Fruit fly (Drosophila melanogaster) whole organism, embryonic: ENCODE data around the gene Vha16-3.

ENCODE experiments used
- ATbp ChIP-seq: fragments of 200-800 bp; sonication (Bioruptor generic); optimal IDR thresholded peaks from 2 replicates; lab custom pipeline; 2017; ENCODE audit warnings: missing biosample characterization, mild to moderate bottlenecking, missing genetic modification characterization, missing genetic modification reagents
- Asciz ChIP-seq: fragments of 200-800 bp; sonication (Bioruptor generic); optimal IDR thresholded peaks from 2 replicates; lab custom pipeline; 2017; ENCODE audit warnings: missing biosample characterization, mild to moderate bottlenecking, missing genetic modification characterization, missing genetic modification reagents
- Atf6 ChIP-seq: fragments of 200-800 bp; sonication (Bioruptor generic); IDR thresholded peaks from 2 replicates; pipeline ENCODE4 v1.3.6; 2022; ENCODE audit warnings: missing biosample characterization, missing genetic modification characterization
- BEAF-32 ChIP-seq: fragments of 200-800 bp; sonication (Bioruptor generic); optimal IDR thresholded peaks from 3 replicates; lab custom pipeline; 2017; ENCODE audit warnings: missing biosample characterization, missing genetic modification characterization, mild to moderate bottlenecking, moderate library complexity, missing genetic modification reagents
- Blimp-1 ChIP-seq: fragments of 200-800 bp; sonication (Bioruptor generic); optimal IDR thresholded peaks from 3 replicates; lab custom pipeline; 2018; ENCODE audit warnings: missing biosample characterization, missing genetic modification characterization, mild to moderate bottlenecking, moderate library complexity, missing genetic modification reagents
- C15 ChIP-seq: fragments of 200-800 bp; sonication (Bioruptor generic); IDR thresholded peaks from 3 replicates; pipeline ENCODE4 v1.3.6; 2022; ENCODE audit warnings: missing biosample characterization, missing genetic modification characterization
- CG12744 ChIP-seq: fragments of 200-800 bp; sonication (Bioruptor generic); optimal IDR thresholded peaks from 2 replicates; lab custom pipeline; 2016; ENCODE audit warnings: missing biosample characterization, missing genetic modification characterization
- CG13424 ChIP-seq: fragments of 200-800 bp; sonication (Bioruptor generic); optimal IDR thresholded peaks from 2 replicates; lab custom pipeline; 2019; ENCODE audit warnings: missing biosample characterization, mild to moderate bottlenecking, missing genetic modification characterization, moderate library complexity
- CG14050 ChIP-seq: fragments of 200-800 bp; sonication (Bioruptor generic); IDR thresholded peaks from 3 replicates; pipeline ENCODE4 v1.3.6; 2022; ENCODE audit warnings: missing biosample characterization, missing genetic modification characterization
- CG15514 ChIP-seq: fragments of 200-800 bp; sonication (Bioruptor generic); optimal IDR thresholded peaks from 3 replicates; lab custom pipeline; 2017; ENCODE audit warnings: missing biosample characterization, missing genetic modification characterization, mild to moderate bottlenecking, moderate library complexity, missing genetic modification reagents
- CG1603 ChIP-seq: fragments of 200-800 bp; sonication (Bioruptor generic); optimal IDR thresholded peaks from 2 replicates; lab custom pipeline; 2019; ENCODE audit warnings: missing biosample characterization, mild to moderate bottlenecking, missing genetic modification characterization, moderate library complexity
- CG17361 ChIP-seq: fragments of 200-800 bp; sonication (Bioruptor generic); IDR thresholded peaks from 3 replicates; pipeline ENCODE4 v1.3.6; 2022; ENCODE audit warnings: missing biosample characterization, missing genetic modification characterization
- CG17385 ChIP-seq: fragments of 200-800 bp; sonication (Bioruptor generic); optimal IDR thresholded peaks from 3 replicates; lab custom pipeline; 2018; ENCODE audit warnings: missing biosample characterization, mild to moderate bottlenecking, missing genetic modification characterization
- CG31365 ChIP-seq: fragments of 200-800 bp; sonication (Bioruptor generic); optimal IDR thresholded peaks from 2 replicates; lab custom pipeline; 2018; ENCODE audit warnings: missing biosample characterization, mild to moderate bottlenecking, missing genetic modification characterization
- CG32772 ChIP-seq: fragments of 200-800 bp; sonication (Bioruptor generic); IDR thresholded peaks from 2 replicates; pipeline ENCODE4 v1.3.6; 2022; ENCODE audit warnings: missing biosample characterization, missing genetic modification characterization
- CG5953 ChIP-seq: fragments of 200-800 bp; sonication (Bioruptor generic); IDR thresholded peaks from 2 replicates; pipeline ENCODE4 v1.3.6; 2022; ENCODE audit warnings: missing biosample characterization, missing genetic modification characterization
- CG7745 ChIP-seq: fragments of 200-800 bp; sonication (Bioruptor generic); optimal IDR thresholded peaks from 2 replicates; lab custom pipeline; 2018; ENCODE audit warnings: missing biosample characterization, mild to moderate bottlenecking, missing genetic modification characterization, moderate library complexity
- CG7786 ChIP-seq: fragments of 200-800 bp; sonication (Bioruptor generic); optimal IDR thresholded peaks from 2 replicates; lab custom pipeline; 2016; ENCODE audit warnings: missing biosample characterization, missing genetic modification characterization
- CG7839 ChIP-seq: fragments of 200-800 bp; sonication (Bioruptor generic); optimal IDR thresholded peaks from 3 replicates; lab custom pipeline; 2018; ENCODE audit warnings: missing biosample characterization, mild to moderate bottlenecking, missing genetic modification characterization, moderate library complexity
- CG7987 ChIP-seq: fragments of 200-800 bp; sonication (Bioruptor generic); optimal IDR thresholded peaks from 2 replicates; lab custom pipeline; 2018; ENCODE audit warnings: missing biosample characterization, mild to moderate bottlenecking, missing genetic modification characterization, moderate library complexity
- CG8388 ChIP-seq: fragments of 200-800 bp; sonication (Bioruptor generic); optimal IDR thresholded peaks from 2 replicates; lab custom pipeline; 2019; ENCODE audit warnings: missing biosample characterization, mild to moderate bottlenecking, missing genetic modification characterization, moderate library complexity
- CHES-1-like ChIP-seq: fragments of 200-800 bp; sonication (Bioruptor generic); optimal IDR thresholded peaks from 2 replicates; lab custom pipeline; 2016; ENCODE audit warnings: missing biosample characterization, missing genetic modification characterization
- Dbx ChIP-seq: fragments of 200-800 bp; sonication (Bioruptor generic); IDR thresholded peaks from 3 replicates; pipeline ENCODE4 v1.3.6; 2022; ENCODE audit warnings: missing biosample characterization, missing genetic modification characterization
- Dip2 ChIP-seq: fragments of 200-800 bp; sonication (Bioruptor generic); IDR thresholded peaks from 2 replicates; pipeline ENCODE4 v1.3.6; 2022; ENCODE audit warnings: missing biosample characterization, missing genetic modification characterization
- Drgx ChIP-seq: fragments of 200-800 bp; sonication (Bioruptor generic); IDR thresholded peaks from 2 replicates; pipeline ENCODE4 v1.3.6; 2022; ENCODE audit warnings: missing biosample characterization, missing genetic modification characterization
- E2f1 ChIP-seq: fragments of 200-800 bp; sonication (Bioruptor generic); IDR thresholded peaks from 2 replicates; pipeline ENCODE4 v1.3.6; 2022; ENCODE audit warnings: missing biosample characterization, missing genetic modification characterization
- H15 ChIP-seq: fragments of 200-800 bp; sonication (Bioruptor generic); IDR thresholded peaks from 3 replicates; pipeline ENCODE4 v1.3.6; 2022; ENCODE audit warnings: missing biosample characterization, missing genetic modification characterization
- HLHmδ ChIP-seq: fragments of 200-800 bp; sonication (Bioruptor generic); optimal IDR thresholded peaks from 2 replicates; lab custom pipeline; 2018; ENCODE audit warnings: missing biosample characterization, mild to moderate bottlenecking, missing genetic modification characterization, moderate library complexity
- Hr78 ChIP-seq, 2 experiments: fragments of 200-800 bp in 1 of 2; fragments of >200 bp in 1 of 2; sonication (Bioruptor generic) in 1 of 2; optimal IDR thresholded peaks; 2 replicates each; lab custom pipeline; 2017 to 2019; ENCODE audit warnings: missing biosample characterization in 2 of 2, missing genetic modification characterization in 2 of 2, mild to moderate bottlenecking in 1 of 2, moderate library complexity in 1 of 2
- Max ChIP-seq: fragments of 200-800 bp; sonication (Bioruptor generic); optimal IDR thresholded peaks from 2 replicates; lab custom pipeline; 2016; ENCODE audit warnings: missing biosample characterization, mild to moderate bottlenecking, missing genetic modification characterization
- Med ChIP-seq: fragments of 200-800 bp; sonication (Bioruptor generic); peaks from one replicate; lab custom pipeline; 2016; ENCODE audit warnings: missing biosample characterization, missing genetic modification characterization, mild to moderate bottlenecking, inconsistent platforms, moderate library complexity
- Neu2 ChIP-seq: fragments of 200-800 bp; sonication (Bioruptor generic); optimal IDR thresholded peaks from 3 replicates; lab custom pipeline; 2016; ENCODE audit warnings: missing biosample characterization, missing genetic modification characterization, borderline replicate concordance
- Sin3A ChIP-seq: fragments of >200 bp; optimal IDR thresholded peaks from 2 replicates; lab custom pipeline; 2018
- Tbp ChIP-seq: fragments of >200 bp; optimal IDR thresholded peaks from 2 replicates; lab custom pipeline; 2018; ENCODE audit warnings: missing biosample characterization, missing genetic modification characterization
- Xbp1 ChIP-seq: fragments of 200-800 bp; sonication (Bioruptor generic); optimal IDR thresholded peaks from 3 replicates; lab custom pipeline; 2016; ENCODE audit warnings: missing biosample characterization, mild to moderate bottlenecking, missing genetic modification characterization
- ato ChIP-seq: fragments of 200-800 bp; sonication (Bioruptor generic); IDR thresholded peaks from 2 replicates; pipeline ENCODE4 v1.3.6; 2022; ENCODE audit warnings: missing biosample characterization, missing genetic modification characterization; ENCODE audit not compliant: partially characterized antibody
- cad ChIP-seq: fragments of >200 bp; optimal IDR thresholded peaks from 2 replicates; lab custom pipeline; 2017; ENCODE audit warnings: missing biosample characterization, missing genetic modification characterization
- eyg ChIP-seq: fragments of 200-800 bp; sonication (Bioruptor generic); optimal IDR thresholded peaks from 3 replicates; lab custom pipeline; 2016; ENCODE audit warnings: missing biosample characterization, missing genetic modification characterization
- gsb ChIP-seq: fragments of 200-800 bp; sonication (Bioruptor generic); IDR thresholded peaks from 2 replicates; pipeline ENCODE4 v1.3.6; 2022; ENCODE audit warnings: missing biosample characterization, missing genetic modification characterization
- hkb ChIP-seq, 2 experiments: fragments of 200-800 bp in 1 of 2; fragments of >200 bp in 1 of 2; sonication (Bioruptor generic) in 1 of 2; IDR thresholded peaks in 1 of 2; optimal IDR thresholded peaks in 1 of 2; 2 replicates each; pipeline versions ENCODE4 v1.3.6 to Lab custom; 2017 to 2022; ENCODE audit warnings: missing biosample characterization in 1 of 2, missing genetic modification characterization in 1 of 2
- luna ChIP-seq: fragments of 200-800 bp; sonication (Bioruptor generic); optimal IDR thresholded peaks from 2 replicates; lab custom pipeline; 2016; ENCODE audit warnings: missing biosample characterization, missing genetic modification characterization
- nerfin-2 ChIP-seq: fragments of 200-800 bp; sonication (Bioruptor generic); IDR thresholded peaks from 2 replicates; pipeline ENCODE4 v1.3.6; 2022; ENCODE audit warnings: missing biosample characterization, missing genetic modification characterization; ENCODE audit not compliant: partially characterized antibody
- otp ChIP-seq: fragments of 200-800 bp; sonication (Bioruptor generic); IDR thresholded peaks from 3 replicates; pipeline ENCODE4, ENCODE4 v1.3.6; 2022; ENCODE audit warnings: missing biosample characterization, missing genetic modification characterization
- ranshi ChIP-seq: fragments of 200-800 bp; sonication (Bioruptor generic); IDR thresholded peaks from 2 replicates; pipeline ENCODE4 v1.3.6; 2022; ENCODE audit warnings: missing biosample characterization, missing genetic modification characterization
- sens ChIP-seq: fragments of 200-800 bp; sonication (Bioruptor generic); peaks from one replicate; lab custom pipeline; 2016; ENCODE audit warnings: missing biosample characterization, missing genetic modification characterization
- sisA ChIP-seq: fragments of 200-800 bp; sonication (Bioruptor generic); IDR thresholded peaks from 2 replicates; pipeline ENCODE4 v1.3.6; 2022; ENCODE audit warnings: missing biosample characterization, missing genetic modification characterization
- slp2 ChIP-seq: fragments of 200-800 bp; sonication (Bioruptor generic); optimal IDR thresholded peaks from 2 replicates; lab custom pipeline; 2016; ENCODE audit warnings: missing biosample characterization, missing genetic modification characterization
- tx ChIP-seq: fragments of 200-800 bp; sonication (Bioruptor generic); optimal IDR thresholded peaks from 2 replicates; lab custom pipeline; 2016; ENCODE audit warnings: missing biosample characterization, missing genetic modification characterization
- vvl ChIP-seq: fragments of 200-800 bp; sonication (Bioruptor generic); IDR thresholded peaks from 2 replicates; pipeline ENCODE4 v1.3.6; 2022; ENCODE audit warnings: missing biosample characterization, missing genetic modification characterization

Vha16-3 gene

dm6 chr3L:11432472-11432871 is 40.6 kb upstream of the Vha16-3 start (continued):
- no peak for TF ChIP-seq Tbp (GFP tag; lab: Kevin White, UChicago)
- TF ChIP-seq nerfin-2 (GFP tag; lab: Robert Waterston, UW): no peak
- no peak for TF ChIP-seq H15 (GFP tag; lab: Robert Waterston, UW)

- no peak for TF ChIP-seq CG8388 (GFP tag; lab: Kevin White, UChicago)
- TF ChIP-seq HLHmδ: no peak
- peak; percentile 50 for TF ChIP-seq Drgx (GFP tag; lab: Robert Waterston, UW)
- TF ChIP-seq CG1603: peak; percentile 29
- no peak for TF ChIP-seq CG7786
- no peak for TF ChIP-seq hkb (optimal IDR thresholded peaks at IDR 0.05; lab: Kevin White, UChicago)
- peak; percentile 32; the same call in 1 of the 2 replicates for TF ChIP-seq hkb (GFP tag; IDR thresholded peaks at IDR 0.05; lab: Robert Waterston, UW)
- peak; percentile 15 for TF ChIP-seq slp2 (GFP tag; lab: Kevin White, UChicago)
- TF ChIP-seq Sin3A (lab: Kevin White, UChicago): no peak
- no peak for TF ChIP-seq CG14050 (GFP tag; lab: Robert Waterston, UW)
- peak; percentile 18 for TF ChIP-seq Blimp-1 (GFP tag; lab: Kevin White, UChicago)
- no peak for TF ChIP-seq CG7745 (tag; lab: Kevin White, UChicago)
- peak; percentile 70 for TF ChIP-seq sens
- no peak for TF ChIP-seq CG12744 (GFP tag; lab: Kevin White, UChicago)
- no peak for TF ChIP-seq Dbx (GFP tag; lab: Robert Waterston, UW)
- TF ChIP-seq Hr78 (GFP tag; optimal IDR thresholded peaks at IDR 0.05; lab: Kevin White, UChicago): no peak
- TF ChIP-seq CG13424 (tag; lab: Kevin White, UChicago): no peak
- no peak for TF ChIP-seq eyg (GFP tag; lab: Kevin White, UChicago)
- TF ChIP-seq CG32772 (GFP tag; lab: Robert Waterston, UW): 0 out of 2 replicates have a peak, but pooled peaks have one; percentile 10
- TF ChIP-seq CG17385 (GFP tag; lab: Kevin White, UChicago): no peak
- TF ChIP-seq otp (GFP tag; lab: Robert Waterston, UW): 0 out of 3 replicates have a peak, but pooled peaks have one; percentile 25
- TF ChIP-seq luna (GFP tag; lab: Kevin White, UChicago): no peak
- TF ChIP-seq Neu2: no peak
- no peak for TF ChIP-seq CG31365 (tag; lab: Kevin White, UChicago)
- TF ChIP-seq C15: no peak
- no peak for TF ChIP-seq CG15514 (GFP tag; lab: Kevin White, UChicago)
- no peak for TF ChIP-seq CG7987 (GFP tag; lab: Kevin White, UChicago)
- TF ChIP-seq Atf6 (GFP tag; lab: Robert Waterston, UW): no peak
- no peak for TF ChIP-seq ato (GFP tag; lab: Robert Waterston, UW)
- peak; percentile 23; the same call in 1 of the 2 replicates for TF ChIP-seq sisA (GFP tag; lab: Robert Waterston, UW)
- no peak for TF ChIP-seq Asciz (GFP tag; lab: Kevin White, UChicago)
- TF ChIP-seq ATbp (GFP tag; lab: Kevin White, UChicago): no peak
- no peak for TF ChIP-seq CG5953 (GFP tag; lab: Robert Waterston, UW)
- peak; percentile 66 for TF ChIP-seq Med (GFP tag; lab: Kevin White, UChicago)
- TF ChIP-seq vvl (GFP tag; lab: Robert Waterston, UW): peak; percentile 49
- TF ChIP-seq CG17361 (GFP tag; lab: Robert Waterston, UW): no peak
- no peak for TF ChIP-seq BEAF-32 (GFP tag; lab: Kevin White, UChicago)
- TF ChIP-seq CG7839 (tag; lab: Kevin White, UChicago): peak; percentile 12
- peak; percentile 7 for TF ChIP-seq Xbp1 (GFP tag; lab: Kevin White, UChicago)
- TF ChIP-seq tx (GFP tag; lab: Kevin White, UChicago): no peak
- no peak for TF ChIP-seq cad (GFP tag; lab: Kevin White, UChicago)
- TF ChIP-seq gsb (GFP tag; lab: Robert Waterston, UW): no peak
- no peak for TF ChIP-seq Dip2 (GFP tag; lab: Robert Waterston, UW)
- no peak for TF ChIP-seq ranshi (GFP tag; lab: Robert Waterston, UW)
- TF ChIP-seq Max (GFP tag; lab: Kevin White, UChicago): no peak
- TF ChIP-seq E2f1: peak; percentile 8; the same call in 1 of the 2 replicates
- no peak for TF ChIP-seq CHES-1-like (GFP tag; lab: Kevin White, UChicago)
Measured at dm6 chr3L:11433151-11433550, 39.9 kb upstream of the Vha16-3 start.
